Worm (Caenorhabditis elegans): ENCODE measurements around the gene C09B9.7.

ce11 chrIV:5078846-5079245 lies 18.0 kb upstream of the C09B9.7 start:
- no peak for TF ChIP-seq dao-5 (tag; optimal IDR thresholded peaks at IDR 0.05)
- no peak for TF ChIP-seq him-1 (tag; optimal IDR thresholded peaks at IDR 0.05)
- TF ChIP-seq W03F9.2 (tag; optimal IDR thresholded peaks at IDR 0.05): no peak
